Worm (Caenorhabditis elegans): ENCODE results near the gene T14G8.6.

T14G8.6 gene

DNA sequence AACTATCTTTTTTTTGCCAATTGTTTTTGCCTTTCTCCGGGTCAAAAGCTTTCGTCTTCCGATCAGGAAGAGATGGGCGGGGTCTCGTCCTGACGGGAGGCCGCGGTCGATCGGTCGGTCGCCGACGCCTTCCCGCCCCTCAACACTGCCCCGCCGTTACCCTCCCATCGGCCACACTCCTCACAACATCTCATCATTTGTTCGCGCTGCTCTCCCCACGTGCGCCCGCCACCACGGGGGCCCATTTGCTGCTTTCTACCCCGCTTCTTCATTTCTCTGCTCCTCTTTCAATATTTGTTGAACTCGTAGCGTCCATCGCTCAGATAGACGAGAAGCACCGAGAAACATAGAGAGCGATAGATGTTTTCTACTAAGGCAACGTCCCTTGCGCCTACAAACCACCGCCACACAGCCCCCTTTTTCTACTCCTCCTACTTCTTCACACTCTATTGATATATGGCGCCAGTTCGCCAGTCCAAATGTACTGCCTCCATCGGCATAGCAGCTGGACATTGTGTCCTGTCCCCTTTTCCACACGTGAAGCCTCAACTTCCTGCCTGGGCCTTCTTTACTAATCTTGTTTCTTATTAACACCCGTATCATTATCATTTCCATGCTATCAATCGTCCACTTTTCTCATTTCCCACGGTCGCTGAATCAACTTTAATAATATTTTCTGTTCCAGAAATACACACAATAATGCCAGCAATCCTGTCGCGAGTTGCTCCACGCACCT is 14.3 kb upstream of the T14G8.6 start, which contains the start of gene bcat-1:
TSS of gene bcat-1 (plus strand) at position 686 of the 736 bp plus-strand sequence.
- TF ChIP-seq B0336.3 (GFP tag; IDR thresholded peaks at IDR 0.05): peak; percentile 30; the same call in 1 of the 2 replicates
- TF ChIP-seq F52B5.7 (tag; optimal IDR thresholded peaks at IDR 0.05): peak; percentile 11
- TF ChIP-seq snpc-3.4 (tag; optimal IDR thresholded peaks at IDR 0.05): no peak
- no peak for TF ChIP-seq Y53F4B.3 (GFP tag; IDR thresholded peaks at IDR 0.05)
- peak; percentile 1 for TF ChIP-seq tlf-1 (GFP tag; optimal IDR thresholded peaks at IDR 0.05)
- TF ChIP-seq nhr-90 (tag; optimal IDR thresholded peaks at IDR 0.05): no peak
- no peak for TF ChIP-seq hlh-26 (GFP tag; conservative IDR thresholded peaks at IDR 0.05)
- no peak for TF ChIP-seq ceh-100 (GFP tag; IDR thresholded peaks at IDR 0.05)
- peak; percentile 17 for TF ChIP-seq lin-54 (GFP tag; optimal IDR thresholded peaks at IDR 0.05)
- TF ChIP-seq aptf-2 (GFP tag; conservative IDR thresholded peaks at IDR 0.05): no peak
- TF ChIP-seq K12H6.12 (tag; optimal IDR thresholded peaks at IDR 0.05): peak; percentile 77
- no peak for TF ChIP-seq ztf-28 (GFP tag; IDR thresholded peaks at IDR 0.05)
- no peak for TF ChIP-seq unc-62 (GFP tag; optimal IDR thresholded peaks at IDR 0.05)
- 0 out of 2 replicates have a peak, but pooled peaks have one; percentile 36 for TF ChIP-seq hsf-1 (GFP tag; IDR thresholded peaks at IDR 0.05)
- TF ChIP-seq F57A8.1 (GFP tag; optimal IDR thresholded peaks at IDR 0.05): no peak
- TF ChIP-seq F57C9.4 (tag; optimal IDR thresholded peaks at IDR 0.05): no peak
- no peak for TF ChIP-seq hrde-1 (tag; optimal IDR thresholded peaks at IDR 0.05; ENCODE audit: borderline replicate concordance)
- no peak for TF ChIP-seq pha-4 (tag; optimal IDR thresholded peaks at IDR 0.05)
- TF ChIP-seq akir-1 (GFP tag; optimal IDR thresholded peaks at IDR 0.05): no peak
- no peak for TF ChIP-seq lir-1 (GFP tag; conservative IDR thresholded peaks at IDR 0.05)
- TF ChIP-seq mxl-1 (tag; optimal IDR thresholded peaks at IDR 0.05): no peak
- no peak for TF ChIP-seq lsl-1 (GFP tag; optimal IDR thresholded peaks at IDR 0.05)
- TF ChIP-seq egrh-3 (GFP tag; IDR thresholded peaks at IDR 0.05): peak; percentile 91
- no peak for TF ChIP-seq attf-3 (GFP tag; conservative IDR thresholded peaks at IDR 0.05)
- no peak for TF ChIP-seq ceh-79 (tag; optimal IDR thresholded peaks at IDR 0.05)
- no peak for TF ChIP-seq athp-1 (tag; optimal IDR thresholded peaks at IDR 0.05)
- no peak for TF ChIP-seq F10E7.11 (tag; optimal IDR thresholded peaks at IDR 0.05)
- no peak for TF ChIP-seq sea-2 (GFP tag; IDR thresholded peaks at IDR 0.05)
- TF ChIP-seq mel-28 (tag; optimal IDR thresholded peaks at IDR 0.05; ENCODE audit: borderline replicate concordance): no peak
- TF ChIP-seq ceh-27 (GFP tag; optimal IDR thresholded peaks at IDR 0.05): peak; percentile 40
- TF ChIP-seq F37B4.10 (GFP tag; IDR thresholded peaks at IDR 0.05): no peak
- TF ChIP-seq xnd-1 (tag; optimal IDR thresholded peaks at IDR 0.05): no peak
- TF ChIP-seq ztf-26 (tag; optimal IDR thresholded peaks at IDR 0.05): no peak
- TF ChIP-seq Y95B8A.8 (GFP tag; IDR thresholded peaks at IDR 0.05): no peak
- TF ChIP-seq somi-1 (GFP tag; optimal IDR thresholded peaks at IDR 0.05): peak; percentile 16
- TF ChIP-seq ztf-3 (GFP tag; optimal IDR thresholded peaks at IDR 0.05): no peak
- TF ChIP-seq lin-35 (GFP tag; optimal IDR thresholded peaks at IDR 0.05): no peak
- TF ChIP-seq nhr-27 (tag; optimal IDR thresholded peaks at IDR 0.05): no peak
- peak; percentile 36 for TF ChIP-seq repo-1 (tag; optimal IDR thresholded peaks at IDR 0.05)
- no peak for TF ChIP-seq F55B11.4 (tag; optimal IDR thresholded peaks at IDR 0.05; ENCODE audit: borderline replicate concordance, insufficient read depth)
- peak; percentile 33 for TF ChIP-seq ets-4 (GFP tag; optimal IDR thresholded peaks at IDR 0.05)
- TF ChIP-seq hmg-1.2 (GFP tag; IDR thresholded peaks at IDR 0.05): no peak
- peak; percentile 43; the same call in 1 of the 2 replicates for TF ChIP-seq mcd-1 (GFP tag; IDR thresholded peaks at IDR 0.05)
- no peak for TF ChIP-seq sdz-38 (tag; optimal IDR thresholded peaks at IDR 0.05)
- peak; percentile 30 for TF ChIP-seq lin-40 (tag; optimal IDR thresholded peaks at IDR 0.05)
- no peak for TF ChIP-seq ZK185.1 (tag; optimal IDR thresholded peaks at IDR 0.05; ENCODE audit: poor library complexity, severe bottlenecking)
- peak; percentile 40 for TF ChIP-seq ztf-18 (tag; optimal IDR thresholded peaks at IDR 0.05)
- TF ChIP-seq egl-18 (GFP tag; IDR thresholded peaks at IDR 0.05): no peak

All from whole organism, young adult.